Worm (Caenorhabditis elegans) whole organism, L4 larva: Measurements from ENCODE around the gene bgnt-1.1.

ENCODE experiments used
- D1046.2 ChIP-seq: fragments of 200-800 bp; sonication (Bioruptor generic); IDR thresholded peaks from 2 replicates; pipeline ENCODE4 v1.3.6; 2022; ENCODE audit warnings: missing genetic modification characterization, missing compliant biosample characterization
- T20F7.1 ChIP-seq: fragments of 200-800 bp; sonication (Bioruptor generic); optimal IDR thresholded peaks from 2 replicates; lab custom pipeline; 2018; ENCODE audit warnings: mild to moderate bottlenecking, missing genetic modification characterization, missing compliant biosample characterization
- Y105C5A.15 ChIP-seq: fragments of 200-800 bp; sonication (Bioruptor generic); IDR thresholded peaks from 2 replicates; pipeline ENCODE4 v1.3.6; 2022; ENCODE audit warnings: missing genetic modification characterization, missing compliant biosample characterization
- Y48G9A.11 ChIP-seq: fragments of 200-800 bp; sonication (Bioruptor generic); IDR thresholded peaks from 2 replicates; pipeline ENCODE4 v1.3.6; 2022; ENCODE audit warnings: missing genetic modification reagents, missing genetic modification characterization, missing compliant biosample characterization
- aha-1 ChIP-seq: fragments of 150-350 bp; peaks from one replicate; lab custom pipeline; 2014; ENCODE audit warnings: missing biosample characterization, missing genetic modification characterization
- ceh-62 ChIP-seq: sonication (generic microtip); optimal IDR thresholded peaks from 2 replicates; lab custom pipeline; 2017; ENCODE audit warnings: missing biosample characterization, missing genetic modification characterization
- ceh-82 ChIP-seq: sonication (generic microtip); optimal IDR thresholded peaks from 2 replicates; lab custom pipeline; 2017; ENCODE audit warnings: missing biosample characterization, missing genetic modification characterization
- daf-12 ChIP-seq: fragments of 150-350 bp; optimal IDR thresholded peaks from 2 replicates; lab custom pipeline; 2014; ENCODE audit warnings: missing biosample characterization, missing genetic modification reagents, missing genetic modification characterization
- daf-16 ChIP-seq, 3 experiments: sonication (generic microtip); optimal IDR thresholded peaks; 2 replicates each; lab custom pipeline; 2016 to 2017; ENCODE audit warnings: missing genetic modification characterization in 3 of 3, missing genetic modification reagents in 3 of 3, mild to moderate bottlenecking in 2 of 3, missing compliant biosample characterization in 2 of 3, missing biosample characterization in 1 of 3, moderate library complexity in 1 of 3
- dmd-8 ChIP-seq: fragments of 200-800 bp; sonication (Bioruptor generic); IDR thresholded peaks from 2 replicates; pipeline ENCODE4 v1.3.6; 2022; ENCODE audit warnings: missing genetic modification characterization, missing compliant biosample characterization
- dve-1 ChIP-seq: sonication (generic microtip); optimal IDR thresholded peaks from 2 replicates; lab custom pipeline; 2017; ENCODE audit warnings: antibody characterized with exemption, mild to moderate bottlenecking, missing genetic modification characterization, missing compliant biosample characterization; ENCODE audit not compliant: insufficient read depth
- fkh-10 ChIP-seq: fragments of 150-350 bp; optimal IDR thresholded peaks from 2 replicates; lab custom pipeline; 2014; ENCODE audit warnings: missing biosample characterization, missing genetic modification reagents, missing genetic modification characterization
- gei-8 ChIP-seq: fragments of 200-800 bp; sonication (Bioruptor generic); optimal IDR thresholded peaks from 2 replicates; lab custom pipeline; 2018; ENCODE audit warnings: mild to moderate bottlenecking, missing genetic modification characterization, missing compliant biosample characterization
- hlh-30 ChIP-seq: sonication (generic microtip); optimal IDR thresholded peaks from 2 replicates; lab custom pipeline; 2017; ENCODE audit warnings: antibody characterized with exemption, mild to moderate bottlenecking, missing genetic modification characterization, missing compliant biosample characterization; ENCODE audit not compliant: insufficient read depth
- lin-39 ChIP-seq: fragments of 150-350 bp; optimal IDR thresholded peaks from 2 replicates; lab custom pipeline; 2014; ENCODE audit warnings: missing biosample characterization, missing genetic modification reagents, missing genetic modification characterization
- madf-5 ChIP-seq, 2 experiments: fragments of 200-800 bp; sonication (Bioruptor generic); IDR thresholded peaks; 2 replicates each; pipeline ENCODE4 v1.3.6; 2022; ENCODE audit warnings: missing compliant biosample characterization in 2 of 2, missing genetic modification characterization in 2 of 2
- mdl-1 ChIP-seq, 2 experiments: fragments of 150-350 bp in 1 of 2; sonication (generic microtip) in 1 of 2; optimal IDR thresholded peaks; 2 replicates each; lab custom pipeline; 2014 to 2017; ENCODE audit warnings: missing biosample characterization in 2 of 2, missing genetic modification characterization in 2 of 2
- mep-1 ChIP-seq: fragments of 150-350 bp; sonication (generic microtip); optimal IDR thresholded peaks from 3 replicates; lab custom pipeline; 2014; ENCODE audit warnings: missing biosample characterization, missing genetic modification characterization
- nhr-10 ChIP-seq: fragments of 150-350 bp; optimal IDR thresholded peaks from 2 replicates; lab custom pipeline; 2014; ENCODE audit warnings: missing biosample characterization, missing genetic modification characterization
- nhr-237 ChIP-seq: sonication (generic microtip); optimal IDR thresholded peaks from 2 replicates; lab custom pipeline; 2017; ENCODE audit warnings: missing biosample characterization, missing genetic modification characterization
- nhr-28 ChIP-seq: fragments of 150-350 bp; optimal IDR thresholded peaks from 2 replicates; lab custom pipeline; 2014; ENCODE audit warnings: missing biosample characterization, missing genetic modification characterization
- nhr-6 ChIP-seq: fragments of 150-350 bp; optimal IDR thresholded peaks from 2 replicates; lab custom pipeline; 2014; ENCODE audit warnings: missing biosample characterization, missing genetic modification characterization
- nhr-76 ChIP-seq: fragments of 150-350 bp; optimal IDR thresholded peaks from 2 replicates; lab custom pipeline; 2014; ENCODE audit warnings: missing biosample characterization, missing genetic modification characterization
- pqm-1 ChIP-seq: sonication (generic microtip); optimal IDR thresholded peaks from 2 replicates; lab custom pipeline; 2017; ENCODE audit warnings: missing biosample characterization, missing genetic modification characterization
- spr-1 ChIP-seq: sonication (generic microtip); optimal IDR thresholded peaks from 2 replicates; lab custom pipeline; 2016; ENCODE audit warnings: mild to moderate bottlenecking, missing genetic modification characterization, missing compliant biosample characterization
- tra-1 ChIP-seq: fragments of 200-800 bp; sonication (Bioruptor generic); IDR thresholded peaks from 2 replicates; pipeline ENCODE4 v1.3.6; 2022; ENCODE audit warnings: missing genetic modification reagents, missing genetic modification characterization, missing compliant biosample characterization
- unc-62 ChIP-seq, 3 experiments: fragments of 150-350 bp in 1 of 3; sonication (generic microtip); optimal IDR thresholded peaks in 2 of 3; peaks in 1 of 3; 1 replicate in 1 of 3; 2 replicates in 2 of 3; lab custom pipeline; 2014 to 2017; ENCODE audit warnings: missing biosample characterization in 3 of 3, missing genetic modification characterization in 3 of 3, missing genetic modification reagents in 3 of 3, missing genotype in 1 of 3

Gene bgnt-1.1

ce11 chrIV:10472478-10472877, at the start of gene bgnt-1.1:
bgnt-1.1 (plus strand) TSS chrIV:10472778.
- TF ChIP-seq Y105C5A.15 (GFP tag; lab: Robert Waterston, UW), result no peak
- peak; percentile 44 for TF ChIP-seq aha-1
- TF ChIP-seq, all 104 proteins: peak for 1

ce11 chrIV:10424535-10424934, 48.0 kb upstream of the bgnt-1.1 start, which contains the start of gene F13B12.1:
F13B12.1 (minus strand) TSS chrIV:10424635.
- TF ChIP-seq nhr-10 (tag; lab: Kevin White, UChicago) (no peak), unc-62 (GFP tag; optimal IDR thresholded peaks at IDR 0.05 in 1 of 2; lab: Kevin White, UChicago) (peak in 1 of 2 experiments; percentile 70), unc-62 (tag; optimal IDR thresholded peaks at IDR 0.05; lab: Kevin White, UChicago) (no peak), Y48G9A.11 (GFP tag; lab: Robert Waterston, UW) (peak; percentile 17; the same call in 1 of the 2 replicates), gei-8 (GFP tag; lab: Kevin White, UChicago) (no peak), tra-1 (GFP tag; lab: Robert Waterston, UW) (no peak), nhr-237 (tag; lab: Kevin White, UChicago) (no peak)

- TF ChIP-seq daf-16 (GFP tag; optimal IDR thresholded peaks at IDR 0.05; lab: Kevin White, UChicago) (no peak), daf-16 (tag; optimal IDR thresholded peaks at IDR 0.05; lab: Kevin White, UChicago) (peak; percentile 45), aha-1 (peak; percentile 82), mep-1 (tag; lab: Kevin White, UChicago) (peak; percentile 29), Y48G9A.11 (GFP tag; lab: Robert Waterston, UW) (peak; percentile 100), mdl-1 (tag; optimal IDR thresholded peaks at IDR 0.05; lab: Kevin White, UChicago) (peak in 1 of 2 experiments; percentile 1), T20F7.1 (peak; percentile 94), Y105C5A.15 (GFP tag; lab: Robert Waterston, UW) (no peak), nhr-76 (no peak), madf-5 (GFP tag; IDR thresholded peaks at IDR 0.05; lab: Robert Waterston, UW) (no peak), dve-1 (tag; lab: Kevin White, UChicago) (peak; percentile 47), hlh-30 (tag; lab: Kevin White, UChicago) (peak; percentile 24), nhr-28 (tag; lab: Kevin White, UChicago) (peak; percentile 27), ceh-62 (tag; lab: Kevin White, UChicago) (no peak), nhr-6 (peak; percentile 42)
- TF ChIP-seq, all 104 proteins: peak for 10
Measured at ce11 chrIV:10425129-10425528, 47.4 kb upstream of the bgnt-1.1 start.

ce11 chrIV:10429129-10429528, 43.4 kb upstream of the bgnt-1.1 start, which contains the start of gene F13B12.2:
F13B12.2 (minus strand) TSS chrIV:10429130.
- no peak for TF ChIP-seq mdl-1 (tag; optimal IDR thresholded peaks at IDR 0.05; lab: Kevin White, UChicago)
- no peak for TF ChIP-seq ceh-82
- peak; percentile 24 for TF ChIP-seq hlh-30 (tag; lab: Kevin White, UChicago)
- TF ChIP-seq pqm-1 (tag; lab: Kevin White, UChicago), result peak; percentile 15
- TF ChIP-seq nhr-28 (tag; lab: Kevin White, UChicago), result peak; percentile 29
- no peak for TF ChIP-seq daf-16 (GFP tag; optimal IDR thresholded peaks at IDR 0.05; lab: Kevin White, UChicago)
- peak; percentile 50 for TF ChIP-seq daf-16 (tag; optimal IDR thresholded peaks at IDR 0.05; lab: Kevin White, UChicago)
- TF ChIP-seq lin-39, result no peak

- TF ChIP-seq aha-1 (peak; percentile 56), spr-1 (tag; lab: Kevin White, UChicago) (no peak)
Measured at ce11 chrIV:10430507-10430906, 42.1 kb upstream of the bgnt-1.1 start.

- TF ChIP-seq Y48G9A.11 (GFP tag; lab: Robert Waterston, UW) (no peak), fkh-10 (GFP tag; lab: Kevin White, UChicago) (no peak), daf-12 (tag; lab: Kevin White, UChicago) (no peak), hlh-30 (tag; lab: Kevin White, UChicago) (no peak), D1046.2 (GFP tag; lab: Robert Waterston, UW) (no peak), dmd-8 (no peak)
Measured at ce11 chrIV:10436401-10436800, 36.2 kb upstream of the bgnt-1.1 start, which contains the start of gene ins-1. ins-1 (plus strand) TSS chrIV:10436701.
